Fruit fly (Drosophila melanogaster) whole organism, embryonic: ENCODE results near the gene CG5835.

Source experiments
- Aef1 ChIP-seq: fragments of 200-800 bp; sonication (Bioruptor generic); IDR thresholded peaks from 3 replicates; pipeline ENCODE4 v1.3.6; 2022; ENCODE audit warnings: missing biosample characterization, missing genetic modification characterization
- Bgb ChIP-seq: fragments of 200-800 bp; sonication (Bioruptor generic); IDR thresholded peaks from 2 replicates; pipeline ENCODE4 v1.3.6; 2022; ENCODE audit warnings: missing biosample characterization, missing genetic modification characterization; ENCODE audit not compliant: partially characterized antibody
- CG10366 ChIP-seq: fragments of 200-800 bp; sonication (Bioruptor generic); IDR thresholded peaks from 2 replicates; pipeline ENCODE4 v1.3.6; 2022; ENCODE audit warnings: missing biosample characterization, missing genetic modification characterization
- CG11560 ChIP-seq: fragments of 200-800 bp; sonication (Bioruptor generic); IDR thresholded peaks from 3 replicates; pipeline ENCODE4 v1.3.6; 2022; ENCODE audit warnings: missing biosample characterization, missing genetic modification characterization
- CG11696 ChIP-seq: fragments of 200-800 bp; sonication (Bioruptor generic); IDR thresholded peaks from 2 replicates; pipeline ENCODE4 v1.3.6; 2022; ENCODE audit warnings: missing biosample characterization, missing genetic modification characterization
- CG12071 ChIP-seq: fragments of 200-800 bp; sonication (Bioruptor generic); optimal IDR thresholded peaks from 3 replicates; lab custom pipeline; 2018; ENCODE audit warnings: missing biosample characterization, mild to moderate bottlenecking, missing genetic modification characterization
- CG14860 ChIP-seq: fragments of 200-800 bp; sonication (Bioruptor generic); IDR thresholded peaks from 3 replicates; pipeline ENCODE4 v1.3.6; 2022; ENCODE audit warnings: missing biosample characterization, missing genetic modification characterization; ENCODE audit not compliant: partially characterized antibody
- CG15269 ChIP-seq: fragments of 200-800 bp; sonication (Bioruptor generic); optimal IDR thresholded peaks from 2 replicates; lab custom pipeline; 2018; ENCODE audit warnings: missing biosample characterization, mild to moderate bottlenecking, missing genetic modification characterization, moderate library complexity
- CG16863 ChIP-seq: fragments of 200-800 bp; sonication (Bioruptor generic); optimal IDR thresholded peaks from 3 replicates; lab custom pipeline; 2016; ENCODE audit warnings: missing biosample characterization, missing genetic modification characterization
- CG2678 ChIP-seq: fragments of 200-800 bp; sonication (Bioruptor generic); optimal IDR thresholded peaks from 3 replicates; lab custom pipeline; 2019; ENCODE audit warnings: missing biosample characterization, mild to moderate bottlenecking, missing genetic modification characterization, moderate library complexity
- CG30020 ChIP-seq: fragments of 200-800 bp; optimal IDR thresholded peaks from 2 replicates; lab custom pipeline; 2019; ENCODE audit warnings: missing biosample characterization, mild to moderate bottlenecking, missing genetic modification characterization, moderate library complexity
- CG3065 ChIP-seq: fragments of 200-800 bp; sonication (Bioruptor generic); optimal IDR thresholded peaks from 2 replicates; lab custom pipeline; 2016; ENCODE audit warnings: missing biosample characterization, missing genetic modification characterization
- CG32532 ChIP-seq: fragments of 200-800 bp; sonication (Bioruptor generic); IDR thresholded peaks from 2 replicates; pipeline ENCODE4 v1.3.6; 2022; ENCODE audit warnings: missing biosample characterization, missing genetic modification characterization
- CG32772 ChIP-seq: fragments of 200-800 bp; sonication (Bioruptor generic); IDR thresholded peaks from 2 replicates; pipeline ENCODE4 v1.3.6; 2022; ENCODE audit warnings: missing biosample characterization, missing genetic modification characterization
- CG34376 ChIP-seq: fragments of 200-800 bp; sonication (Bioruptor generic); optimal IDR thresholded peaks from 2 replicates; lab custom pipeline; 2018; ENCODE audit warnings: missing biosample characterization, mild to moderate bottlenecking, missing genetic modification characterization
- CG3995 ChIP-seq: fragments of 200-800 bp; sonication (Bioruptor generic); optimal IDR thresholded peaks from 3 replicates; lab custom pipeline; 2016; ENCODE audit warnings: missing biosample characterization, missing genetic modification characterization
- CG4707 ChIP-seq: fragments of 200-800 bp; sonication (Bioruptor generic); optimal IDR thresholded peaks from 2 replicates; lab custom pipeline; 2018; ENCODE audit warnings: missing biosample characterization, mild to moderate bottlenecking, missing genetic modification characterization, moderate library complexity
- CG4854 ChIP-seq: fragments of 200-800 bp; sonication (Bioruptor generic); optimal IDR thresholded peaks from 2 replicates; lab custom pipeline; 2016; ENCODE audit warnings: missing biosample characterization, missing genetic modification characterization, inconsistent platforms
- CG6791 ChIP-seq: fragments of 200-800 bp; sonication (Bioruptor generic); IDR thresholded peaks from 3 replicates; pipeline ENCODE4 v1.3.6; 2022; ENCODE audit warnings: missing biosample characterization, missing genetic modification characterization; ENCODE audit not compliant: partially characterized antibody
- CG9609 ChIP-seq: fragments of 200-800 bp; sonication (Bioruptor generic); optimal IDR thresholded peaks from 3 replicates; lab custom pipeline; 2016; ENCODE audit warnings: missing biosample characterization, missing genetic modification characterization
- CG9797 ChIP-seq: fragments of 200-800 bp; sonication (Bioruptor generic); optimal IDR thresholded peaks from 3 replicates; lab custom pipeline; 2018; ENCODE audit warnings: missing biosample characterization, mild to moderate bottlenecking, missing genetic modification characterization
- CG9932 ChIP-seq: fragments of 200-800 bp; sonication (Bioruptor generic); IDR thresholded peaks from 2 replicates; pipeline ENCODE4 v1.3.6; 2022; ENCODE audit warnings: missing biosample characterization, missing genetic modification characterization
- CkIIα-i1 ChIP-seq: fragments of 200-800 bp; sonication (Bioruptor generic); IDR thresholded peaks from 2 replicates; pipeline ENCODE4 v1.3.6; 2022; ENCODE audit warnings: missing biosample characterization, missing genetic modification characterization
- D19B ChIP-seq: fragments of 200-800 bp; sonication (Bioruptor generic); optimal IDR thresholded peaks from 2 replicates; lab custom pipeline; 2017; ENCODE audit warnings: missing biosample characterization, mild to moderate bottlenecking, missing genetic modification characterization
- Dll ChIP-seq: fragments of 200-800 bp; sonication (Bioruptor generic); IDR thresholded peaks from 4 replicates; pipeline ENCODE4 v1.3.6; 2022; ENCODE audit warnings: missing biosample characterization, missing genetic modification characterization; ENCODE audit not compliant: partially characterized antibody
- Dp ChIP-seq: fragments of 200-800 bp; sonication (Bioruptor generic); optimal IDR thresholded peaks from 2 replicates; lab custom pipeline; 2018; ENCODE audit warnings: missing biosample characterization, mild to moderate bottlenecking, missing genetic modification characterization, moderate library complexity
- Drgx ChIP-seq: fragments of 200-800 bp; sonication (Bioruptor generic); IDR thresholded peaks from 2 replicates; pipeline ENCODE4 v1.3.6; 2022; ENCODE audit warnings: missing biosample characterization, missing genetic modification characterization
- Lhr ChIP-seq: fragments of 200-800 bp; sonication (Bioruptor generic); optimal IDR thresholded peaks from 3 replicates; lab custom pipeline; 2017; ENCODE audit warnings: mild to moderate bottlenecking, missing biosample characterization, missing genetic modification reagents, missing genetic modification characterization
- Myb ChIP-seq: fragments of 200-800 bp; sonication (Bioruptor generic); optimal IDR thresholded peaks from 2 replicates; lab custom pipeline; 2016; ENCODE audit warnings: missing biosample characterization, missing genetic modification characterization
- Sry-β ChIP-seq: fragments of 200-800 bp; sonication (Bioruptor generic); optimal IDR thresholded peaks from 2 replicates; lab custom pipeline; 2018; ENCODE audit warnings: missing biosample characterization, mild to moderate bottlenecking, missing genetic modification characterization, moderate library complexity
- Xbp1 ChIP-seq: fragments of 200-800 bp; sonication (Bioruptor generic); optimal IDR thresholded peaks from 3 replicates; lab custom pipeline; 2016; ENCODE audit warnings: missing biosample characterization, mild to moderate bottlenecking, missing genetic modification characterization
- aop ChIP-seq: fragments of 200-800 bp; sonication (Bioruptor generic); IDR thresholded peaks from 2 replicates; pipeline ENCODE4 v1.3.6; 2022; ENCODE audit warnings: missing biosample characterization, missing genetic modification characterization
- ap ChIP-seq: fragments of 200-800 bp; sonication (Bioruptor generic); IDR thresholded peaks from 2 replicates; pipeline ENCODE4 v1.3.6; 2022; ENCODE audit warnings: missing biosample characterization, missing genetic modification characterization
- bbx ChIP-seq: fragments of 200-800 bp; sonication (Bioruptor generic); IDR thresholded peaks from 2 replicates; pipeline ENCODE4 v1.3.6; 2022; ENCODE audit warnings: missing biosample characterization, missing genetic modification characterization; ENCODE audit not compliant: partially characterized antibody
- bsh ChIP-seq, 2 experiments: fragments of 200-800 bp; sonication (Bioruptor generic); optimal IDR thresholded peaks; 2 replicates each; lab custom pipeline; 2017 to 2018; ENCODE audit warnings: mild to moderate bottlenecking in 2 of 2, missing biosample characterization in 2 of 2, missing genetic modification characterization in 2 of 2, moderate library complexity in 1 of 2
- cato ChIP-seq: fragments of 200-800 bp; sonication (Bioruptor generic); optimal IDR thresholded peaks from 2 replicates; lab custom pipeline; 2016; ENCODE audit warnings: missing biosample characterization, missing genetic modification characterization, borderline replicate concordance
- cwo ChIP-seq: fragments of 200-800 bp; sonication (Bioruptor generic); optimal IDR thresholded peaks from 3 replicates; lab custom pipeline; 2017; ENCODE audit warnings: missing biosample characterization, missing genetic modification characterization, mild to moderate bottlenecking, moderate library complexity, missing genetic modification reagents
- hb ChIP-seq: fragments of 200-800 bp; sonication (Bioruptor generic); IDR thresholded peaks from 3 replicates; pipeline ENCODE4 v1.3.6; 2022; ENCODE audit warnings: missing biosample characterization, missing genetic modification characterization; ENCODE audit not compliant: partially characterized antibody
- hkb ChIP-seq, 2 experiments: fragments of 200-800 bp in 1 of 2; fragments of >200 bp in 1 of 2; sonication (Bioruptor generic) in 1 of 2; IDR thresholded peaks in 1 of 2; optimal IDR thresholded peaks in 1 of 2; 2 replicates each; pipeline versions ENCODE4 v1.3.6 to Lab custom; 2017 to 2022; ENCODE audit warnings: missing biosample characterization in 1 of 2, missing genetic modification characterization in 1 of 2
- jumu ChIP-seq: fragments of 200-800 bp; sonication (Bioruptor generic); optimal IDR thresholded peaks from 3 replicates; lab custom pipeline; 2016; ENCODE audit warnings: missing biosample characterization, missing genetic modification characterization
- lola ChIP-seq, 3 experiments: fragments of >200 bp in 2 of 3; fragments of 200-800 bp in 1 of 3; sonication (Bioruptor generic) in 1 of 3; optimal IDR thresholded peaks; 2 replicates each; lab custom pipeline; 2017 to 2019; ENCODE audit warnings: missing biosample characterization in 3 of 3, missing genetic modification characterization in 3 of 3, mild to moderate bottlenecking in 1 of 3, moderate library complexity in 1 of 3
- mam ChIP-seq: fragments of 200-800 bp; sonication (Bioruptor generic); optimal IDR thresholded peaks from 3 replicates; lab custom pipeline; 2016; ENCODE audit warnings: missing biosample characterization, missing genetic modification characterization
- pros ChIP-seq: fragments of 200-800 bp; sonication (Bioruptor generic); optimal IDR thresholded peaks from 3 replicates; lab custom pipeline; 2019; ENCODE audit warnings: missing biosample characterization, mild to moderate bottlenecking, missing genetic modification characterization, moderate library complexity
- slou ChIP-seq: fragments of 200-800 bp; sonication (Bioruptor generic); optimal IDR thresholded peaks from 3 replicates; lab custom pipeline; 2016; ENCODE audit warnings: missing biosample characterization, missing genetic modification characterization
- stc ChIP-seq: fragments of 200-800 bp; sonication (Bioruptor generic); IDR thresholded peaks from 2 replicates; pipeline ENCODE4 v1.3.6; 2022; ENCODE audit warnings: missing biosample characterization, missing genetic modification characterization
- tin ChIP-seq: fragments of 200-800 bp; sonication (Bioruptor generic); optimal IDR thresholded peaks from 3 replicates; lab custom pipeline; 2016; ENCODE audit warnings: missing biosample characterization, missing genetic modification characterization
- ttk ChIP-seq: fragments of 200-800 bp; sonication (Bioruptor generic); IDR thresholded peaks from 2 replicates; pipeline ENCODE4 v2.1.2; 2022; ENCODE audit warnings: missing biosample characterization, missing genetic modification characterization
- yki ChIP-seq: fragments of >200 bp; optimal IDR thresholded peaks from 3 replicates; lab custom pipeline; 2018

CG5835 gene

dm6 chr3R:19147511-19148239 lies 5.8 kb downstream of the CG5835 start, which contains the start of gene Ppcs (continued):
- TF ChIP-seq CG12071 (GFP tag; lab: Kevin White, UChicago) (peak; percentile 19), yki (lab: Kevin White, UChicago) (peak; percentile 77), ttk (GFP tag; lab: Robert Waterston, UW) (no peak), Dll (GFP tag; lab: Robert Waterston, UW) (peak; percentile 61; the same call in 2 of the 4 replicates), CG30020 (tag; lab: Kevin White, UChicago) (peak; percentile 33), ap (GFP tag; lab: Robert Waterston, UW) (no peak), CG11560 (no peak; the same call in 2 of the 3 replicates), Aef1 (GFP tag; lab: Robert Waterston, UW) (peak; percentile 37; the same call in 2 of the 3 replicates), tin (GFP tag; lab: Kevin White, UChicago) (peak; percentile 50), CG10366 (GFP tag; lab: Robert Waterston, UW) (no peak), hkb (optimal IDR thresholded peaks at IDR 0.05; lab: Kevin White, UChicago) (no peak), hkb (GFP tag; IDR thresholded peaks at IDR 0.05; lab: Robert Waterston, UW) (no peak; the same call in 1 of the 2 replicates), D19B (GFP tag; lab: Kevin White, UChicago) (peak; percentile 35), CG14860 (no peak), lola (GFP tag; optimal IDR thresholded peaks at IDR 0.05; lab: Kevin White, UChicago) (peak in 1 of 3 experiments; percentile 50), CG15269 (tag; lab: Kevin White, UChicago) (peak; percentile 29), CG2678 (tag; lab: Kevin White, UChicago) (peak; percentile 62), slou (peak; percentile 65), Sry-β (GFP tag; lab: Kevin White, UChicago) (peak; percentile 51), CG11696 (0 out of 2 replicates have a peak, but pooled peaks have one; percentile 32), Myb (GFP tag; lab: Kevin White, UChicago) (peak; percentile 86), CG9609 (GFP tag; lab: Kevin White, UChicago) (peak; percentile 53), stc (GFP tag; lab: Robert Waterston, UW) (no peak), CkIIα-i1 (GFP tag; lab: Robert Waterston, UW) (no peak), Drgx (GFP tag; lab: Robert Waterston, UW) (peak; percentile 65), cwo (GFP tag; lab: Kevin White, UChicago) (peak; percentile 59), CG3995 (GFP tag; lab: Kevin White, UChicago) (peak; percentile 63), CG4854 (peak; percentile 43), CG3065 (GFP tag; lab: Kevin White, UChicago) (no peak), bsh (GFP tag; optimal IDR thresholded peaks at IDR 0.05; lab: Kevin White, UChicago) (peak; percentile 27 to 92), mam (GFP tag; lab: Kevin White, UChicago) (peak; percentile 64), CG4707 (no peak), CG32532 (peak; percentile 56; the same call in 1 of the 2 replicates), Lhr (GFP tag; lab: Kevin White, UChicago) (peak; percentile 69), CG32772 (GFP tag; lab: Robert Waterston, UW) (peak; percentile 72), Xbp1 (GFP tag; lab: Kevin White, UChicago) (peak; percentile 46), cato (GFP tag; lab: Kevin White, UChicago) (peak; percentile 39), hb (GFP tag; lab: Robert Waterston, UW) (no peak), CG34376 (GFP tag; lab: Kevin White, UChicago) (peak; percentile 85), bbx (no peak; the same call in 1 of the 2 replicates), pros (no peak), aop (GFP tag; lab: Robert Waterston, UW) (no peak), CG16863 (peak; percentile 69), Bgb (GFP tag; lab: Robert Waterston, UW) (peak; percentile 57), jumu (GFP tag; lab: Kevin White, UChicago) (peak; percentile 52), Dp (GFP tag; lab: Kevin White, UChicago) (peak; percentile 97), CG9932 (peak; percentile 48), CG6791 (no peak), CG9797 (GFP tag; lab: Kevin White, UChicago) (peak; percentile 25)
